Fruit fly (Drosophila melanogaster) S2 (cell line): ENCODE results near the gene Best2.

ENCODE experiments used
- CG8478 ChIP-seq: fragments of >200 bp; optimal IDR thresholded peaks from 2 replicates; lab custom pipeline; 2018
- CTCF ChIP-seq, 2 experiments: fragments of >200 bp; optimal IDR thresholded peaks; 2 replicates each; lab custom pipeline; 2018

DNA sequence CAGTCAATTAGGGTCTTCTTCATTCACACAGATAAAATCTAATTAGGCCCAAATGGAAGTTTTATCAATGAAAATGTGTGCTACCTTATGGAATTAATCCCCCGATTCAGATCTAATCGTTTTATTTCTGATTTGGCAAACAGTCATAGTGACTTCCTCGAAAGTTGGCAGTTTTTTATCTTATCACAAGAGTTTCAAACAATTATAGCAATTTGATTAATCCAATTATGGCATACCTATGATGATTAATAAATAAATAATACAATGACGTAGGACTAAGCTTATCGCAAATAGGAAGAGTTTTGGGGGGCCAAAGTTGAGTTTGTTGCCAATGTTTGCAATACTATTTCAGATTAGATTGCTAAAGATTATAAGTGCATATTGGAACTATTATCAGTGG is 4.8 kb upstream of the Best2 start:
- no peak for TF ChIP-seq CG8478 (lab: Kevin White, UChicago)
- TF ChIP-seq CTCF (optimal IDR thresholded peaks at IDR 0.05; lab: Kevin White, UChicago), result no peak
